Worm (Caenorhabditis elegans) whole organism, L3 larva: ENCODE measurements around the gene K02F3.12.

Experiments used
- R02D3.7 ChIP-seq: fragments of 150-350 bp; optimal IDR thresholded peaks from 2 replicates; lab custom pipeline; 2014; ENCODE audit warnings: missing biosample characterization, missing genetic modification characterization
- ama-1 ChIP-seq: fragments of 150-350 bp; optimal IDR thresholded peaks from 2 replicates; lab custom pipeline; 2018
- elt-1 ChIP-seq: fragments of 150-350 bp; optimal IDR thresholded peaks from 2 replicates; lab custom pipeline; 2014; ENCODE audit warnings: missing biosample characterization, missing genetic modification characterization
- nhr-11 ChIP-seq: fragments of 150-350 bp; optimal IDR thresholded peaks from 2 replicates; lab custom pipeline; 2014; ENCODE audit warnings: missing biosample characterization, missing genetic modification characterization
- nhr-28 ChIP-seq: fragments of 150-350 bp; optimal IDR thresholded peaks from 2 replicates; lab custom pipeline; 2014; ENCODE audit warnings: missing biosample characterization, missing genetic modification characterization
- nhr-76 ChIP-seq: fragments of 150-350 bp; sonication (generic microtip); optimal IDR thresholded peaks from 5 replicates; lab custom pipeline; 2014; ENCODE audit warnings: missing biosample characterization, missing genetic modification characterization
- sea-2 ChIP-seq: fragments of 150-350 bp; sonication (generic microtip); optimal IDR thresholded peaks from 4 replicates; lab custom pipeline; 2014; ENCODE audit warnings: missing biosample characterization, missing genetic modification reagents, missing genetic modification characterization
- skn-1 ChIP-seq: fragments of 150-350 bp; optimal IDR thresholded peaks from 2 replicates; lab custom pipeline; 2014; ENCODE audit warnings: missing biosample characterization, missing genetic modification characterization
- snpc-4 ChIP-seq: fragments of 150-350 bp; optimal IDR thresholded peaks from 2 replicates; lab custom pipeline; 2014; ENCODE audit warnings: missing biosample characterization, missing genetic modification characterization

DNA sequence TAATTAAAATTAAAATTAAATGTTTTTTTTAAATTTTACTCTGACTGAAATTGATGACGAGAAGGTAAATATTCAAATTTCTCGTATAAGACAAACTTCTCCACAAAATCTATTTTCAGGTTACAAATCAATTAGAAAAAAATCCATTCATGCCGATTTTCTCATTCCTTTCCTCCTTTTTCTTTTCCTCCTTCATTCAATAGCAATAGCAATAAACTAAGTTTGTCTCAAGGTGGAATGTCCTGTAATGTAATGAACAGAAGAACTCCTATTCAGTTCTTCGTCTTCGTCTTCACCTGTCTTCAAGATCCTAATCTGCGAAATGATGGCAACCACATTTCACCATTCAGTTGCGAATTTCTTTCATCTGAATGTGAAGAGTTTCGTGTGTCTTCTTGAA is 40.5 kb upstream of the K02F3.12 start, which contains the start of gene dac-1:
- TF ChIP-seq elt-1 (tag; lab: Kevin White, UChicago) = no peak
- TF ChIP-seq skn-1 (tag; lab: Kevin White, UChicago) = no peak
- TF ChIP-seq ama-1 = no peak
- TF ChIP-seq nhr-11 (tag; lab: Kevin White, UChicago) = no peak
- TF ChIP-seq R02D3.7 = no peak
- TF ChIP-seq nhr-76 = no peak
- TF ChIP-seq nhr-28 (tag; lab: Kevin White, UChicago) = no peak
- no peak for TF ChIP-seq snpc-4 (tag; lab: Kevin White, UChicago)
- TF ChIP-seq sea-2 (GFP tag; lab: Kevin White, UChicago) = no peak
